Fruit fly (Drosophila melanogaster): ENCODE measurements around the gene Sytbeta.

- TF ChIP-seq Abd-B (GFP tag; optimal IDR thresholded peaks at IDR 0.05) (no peak), pan (optimal IDR thresholded peaks at IDR 0.05) (no peak)
These were observed 15.4 kb downstream of the Sytbeta start, which contains the start of gene CG43678 for dm6 chr3L:15049395-15049794.

All from whole organism, wandering third instar larva.